Fruit fly (Drosophila melanogaster) whole organism, wandering third instar larva: ENCODE measurements around the gene SREBP.
"Not testable (repeated sequence)": the region's sequence is repeated elsewhere in the genome, so short reads cannot be mapped to it uniquely, and the experiment has no call there.

ENCODE experiments used
- Abd-B ChIP-seq: fragments of >200 bp; optimal IDR thresholded peaks from 2 replicates; lab custom pipeline; 2017; ENCODE audit warnings: missing biosample characterization, missing genetic modification characterization
- CG32264 ChIP-seq: fragments of 200-800 bp; sonication (Bioruptor generic); optimal IDR thresholded peaks from 2 replicates; lab custom pipeline; 2016; ENCODE audit warnings: missing biosample characterization, missing genetic modification characterization
- CG9705 ChIP-seq: fragments of 200-800 bp; sonication (Bioruptor generic); optimal IDR thresholded peaks from 2 replicates; lab custom pipeline; 2018; ENCODE audit warnings: missing biosample characterization, mild to moderate bottlenecking, missing genetic modification characterization
- CrebA ChIP-seq: fragments of 200-800 bp; sonication (Bioruptor generic); optimal IDR thresholded peaks from 2 replicates; lab custom pipeline; 2016; ENCODE audit warnings: missing biosample characterization, mild to moderate bottlenecking, missing genetic modification characterization, borderline replicate concordance
- Dfd ChIP-seq: fragments of >200 bp; optimal IDR thresholded peaks from 2 replicates; lab custom pipeline; 2017; ENCODE audit warnings: missing biosample characterization, missing genetic modification characterization
- Dif ChIP-seq: fragments of 200-275, 200-300 bp; sonication (Bioruptor generic); optimal IDR thresholded peaks from 2 replicates; lab custom pipeline; 2018; ENCODE audit warnings: missing biosample characterization, missing genetic modification characterization; ENCODE audit not compliant: partially characterized antibody
- GATAd ChIP-seq: sonication (Bioruptor generic); optimal IDR thresholded peaks from 2 replicates; lab custom pipeline; 2016; ENCODE audit warnings: missing biosample characterization, missing genetic modification characterization
- HLH106 ChIP-seq: fragments of 200-800 bp; optimal IDR thresholded peaks from 3 replicates; lab custom pipeline; 2019; ENCODE audit warnings: missing biosample characterization, mild to moderate bottlenecking, missing genetic modification characterization, moderate library complexity
- Hnf4 ChIP-seq: fragments of 200-800 bp; sonication (Bioruptor generic); optimal IDR thresholded peaks from 2 replicates; lab custom pipeline; 2016; ENCODE audit warnings: missing biosample characterization, mild to moderate bottlenecking, missing genetic modification characterization
- Hr78 ChIP-seq: fragments of >200 bp; optimal IDR thresholded peaks from 2 replicates; lab custom pipeline; 2017; ENCODE audit warnings: missing biosample characterization, missing genetic modification characterization
- Hr83 ChIP-seq: fragments of 200-300 bp; sonication (Bioruptor generic); optimal IDR thresholded peaks from 2 replicates; lab custom pipeline; 2016; ENCODE audit warnings: missing biosample characterization, mild to moderate bottlenecking, missing genetic modification characterization, moderate library complexity; ENCODE audit not compliant: poor library complexity, severe bottlenecking
- Jra ChIP-seq: sonication (Bioruptor generic); optimal IDR thresholded peaks from 2 replicates; lab custom pipeline; 2016; ENCODE audit warnings: missing biosample characterization, missing genetic modification characterization
- Mio ChIP-seq: sonication (Bioruptor generic); optimal IDR thresholded peaks from 2 replicates; lab custom pipeline; 2016; ENCODE audit warnings: missing biosample characterization, missing genetic modification characterization
- Myc ChIP-seq: fragments of >200 bp; optimal IDR thresholded peaks from 2 replicates; lab custom pipeline; 2017
- N ChIP-seq: fragments of >200 bp; optimal IDR thresholded peaks from 2 replicates; lab custom pipeline; 2018; ENCODE audit warnings: missing biosample characterization, missing external identifiers, missing genetic modification characterization
- OdsH ChIP-seq: fragments of 200-800 bp; sonication (Bioruptor generic); optimal IDR thresholded peaks from 2 replicates; lab custom pipeline; 2016; ENCODE audit warnings: missing biosample characterization, mild to moderate bottlenecking, missing genetic modification characterization
- Rel ChIP-seq, 2 experiments: fragments of 200-800 bp; sonication (Bioruptor generic) in 1 of 2; optimal IDR thresholded peaks; 2 replicates in 1 of 2; 3 replicates in 1 of 2; lab custom pipeline; 2016 to 2019; ENCODE audit warnings: mild to moderate bottlenecking in 2 of 2, missing biosample characterization in 2 of 2, missing genetic modification characterization in 2 of 2, moderate library complexity in 1 of 2
- Sp1 ChIP-seq: fragments of 200-800 bp; sonication (Bioruptor generic); optimal IDR thresholded peaks from 3 replicates; lab custom pipeline; 2019; ENCODE audit warnings: missing biosample characterization, mild to moderate bottlenecking, missing genetic modification characterization, moderate library complexity
- Vsx2 ChIP-seq: fragments of 200-300, 225-300 bp; sonication (Bioruptor generic); optimal IDR thresholded peaks from 2 replicates; lab custom pipeline; 2018; ENCODE audit warnings: missing biosample characterization, missing genetic modification characterization; ENCODE audit not compliant: partially characterized antibody
- brk ChIP-seq: fragments of 200-800 bp; sonication (Bioruptor generic); optimal IDR thresholded peaks from 2 replicates; lab custom pipeline; 2016; ENCODE audit warnings: missing biosample characterization, mild to moderate bottlenecking, missing genetic modification characterization
- dmrt93B ChIP-seq: fragments of 200-800 bp; sonication (Bioruptor generic); optimal IDR thresholded peaks from 2 replicates; lab custom pipeline; 2018; ENCODE audit warnings: missing biosample characterization, mild to moderate bottlenecking, missing genetic modification characterization
- dsf ChIP-seq: sonication (Bioruptor generic); optimal IDR thresholded peaks from 2 replicates; lab custom pipeline; 2016; ENCODE audit warnings: missing biosample characterization, missing genetic modification characterization, borderline replicate concordance
- ey ChIP-seq: fragments of 200-800 bp; sonication (Bioruptor generic); optimal IDR thresholded peaks from 2 replicates; lab custom pipeline; 2016; ENCODE audit warnings: missing biosample characterization, missing genetic modification characterization
- foxo ChIP-seq, 2 experiments: fragments of 200-800 bp; sonication (Bioruptor generic); optimal IDR thresholded peaks; 2 replicates in 1 of 2; 3 replicates in 1 of 2; lab custom pipeline; 2016 to 2017; ENCODE audit warnings: missing biosample characterization in 2 of 2, missing genetic modification characterization in 2 of 2
- fru ChIP-seq: fragments of 200-800 bp; sonication (Bioruptor generic); optimal IDR thresholded peaks from 3 replicates; lab custom pipeline; 2016; ENCODE audit warnings: missing biosample characterization, mild to moderate bottlenecking, missing genetic modification characterization
- h ChIP-seq: fragments of 200-800 bp; sonication (Bioruptor generic); optimal IDR thresholded peaks from 3 replicates; lab custom pipeline; 2016; ENCODE audit warnings: missing biosample characterization, mild to moderate bottlenecking, missing genetic modification characterization
- jim ChIP-seq: fragments of 175-275, 200-325 bp; sonication (Bioruptor generic); optimal IDR thresholded peaks from 2 replicates; lab custom pipeline; 2016; ENCODE audit warnings: missing biosample characterization, mild to moderate bottlenecking, missing genetic modification characterization
- lola ChIP-seq: fragments of >200 bp; optimal IDR thresholded peaks from 2 replicates; lab custom pipeline; 2017; ENCODE audit warnings: missing biosample characterization, missing genetic modification characterization
- pan ChIP-seq: fragments of >200 bp; optimal IDR thresholded peaks from 2 replicates; lab custom pipeline; 2017
- psq ChIP-seq: fragments of 200-800 bp; sonication (Bioruptor generic); optimal IDR thresholded peaks from 3 replicates; lab custom pipeline; 2017; ENCODE audit warnings: missing biosample characterization, mild to moderate bottlenecking, missing genetic modification characterization, moderate library complexity
- rgr ChIP-seq: fragments of 200-800 bp; sonication (Bioruptor generic); optimal IDR thresholded peaks from 3 replicates; lab custom pipeline; 2016; ENCODE audit warnings: missing biosample characterization, mild to moderate bottlenecking, missing genetic modification characterization
- sage ChIP-seq: fragments of 200-800 bp; sonication (Bioruptor generic); optimal IDR thresholded peaks from 2 replicates; lab custom pipeline; 2016; ENCODE audit warnings: missing biosample characterization, mild to moderate bottlenecking, missing genetic modification characterization
- sv ChIP-seq: fragments of 200-800 bp; sonication (Bioruptor generic); optimal IDR thresholded peaks from 3 replicates; lab custom pipeline; 2016; ENCODE audit warnings: missing biosample characterization, missing genetic modification characterization
- tai ChIP-seq: sonication (Bioruptor generic); optimal IDR thresholded peaks from 2 replicates; lab custom pipeline; 2016; ENCODE audit warnings: missing biosample characterization, missing genetic modification characterization
- usp ChIP-seq: fragments of >200 bp; optimal IDR thresholded peaks from 2 replicates; lab custom pipeline; 2017; ENCODE audit warnings: missing biosample characterization, missing genetic modification characterization
- woc ChIP-seq: sonication (Bioruptor generic); optimal IDR thresholded peaks from 2 replicates; lab custom pipeline; 2016; ENCODE audit warnings: missing biosample characterization, mild to moderate bottlenecking, missing genetic modification characterization

The SREBP gene

dm6 chr3L:19793438-19793998 is at the start of gene SREBP, which contains the start of the genes CG42637 and Gyc76C:
Gene SREBP, plus strand, starts transcription at chr3L:19793935.
Gene CG42637, minus strand, starts transcription at chr3L:19793569.
Gene Gyc76C, minus strand, starts transcription at chr3L:19793569.
- TF ChIP-seq Jra (no peak), brk (GFP tag; lab: Kevin White, UChicago) (peak; percentile 83), Hnf4 (no peak), Myc (no peak), GATAd (no peak), sv (GFP tag; lab: Kevin White, UChicago) (no peak), fru (GFP tag; lab: Kevin White, UChicago) (peak; percentile 14), CrebA (GFP tag; lab: Kevin White, UChicago) (no peak), Vsx2 (GFP tag; lab: Kevin White, UChicago) (no peak), Dfd (GFP tag; lab: Kevin White, UChicago) (no peak), usp (no peak), lola (GFP tag; lab: Kevin White, UChicago) (no peak), Sp1 (no peak), Hr83 (GFP tag; lab: Kevin White, UChicago) (peak; percentile 38), HLH106 (tag; lab: Kevin White, UChicago) (peak; percentile 37), tai (GFP tag; lab: Kevin White, UChicago) (no peak), pan (no peak), OdsH (GFP tag; lab: Kevin White, UChicago) (no peak), ey (GFP tag; lab: Kevin White, UChicago) (no peak), Hr78 (GFP tag; lab: Kevin White, UChicago) (no peak), foxo (GFP tag; optimal IDR thresholded peaks at IDR 0.05; lab: Kevin White, UChicago) (no peak), Mio (GFP tag; lab: Kevin White, UChicago) (no peak), Rel (GFP tag; optimal IDR thresholded peaks at IDR 0.05; lab: Kevin White, UChicago) (peak; percentile 38), Rel (tag; optimal IDR thresholded peaks at IDR 0.05; lab: Kevin White, UChicago) (peak; percentile 47), N (no peak), jim (GFP tag; lab: Kevin White, UChicago) (no peak), rgr (GFP tag; lab: Kevin White, UChicago) (peak; percentile 20), sage (GFP tag; lab: Kevin White, UChicago) (peak; percentile 85), psq (GFP tag; lab: Kevin White, UChicago) (no peak), CG32264 (no peak), Dif (GFP tag; lab: Kevin White, UChicago) (peak; percentile 52)

- TF ChIP-seq OdsH, psq, Abd-B (GFP tag; lab: Kevin White, UChicago): not testable (repeated sequence)
These were observed 44.1 kb upstream of the SREBP start, which contains the start of gene CG42638 for dm6 chr3L:19749644-19750043. Gene CG42638, minus strand, starts transcription at chr3L:19749744.

dm6 chr3L:19760109-19760508 is 33.6 kb upstream of the SREBP start, which contains the start of gene Vtld:
Gene Vtld, plus strand, starts transcription at chr3L:19760409.
- TF ChIP-seq fru (GFP tag; lab: Kevin White, UChicago); Hr78 (GFP tag; lab: Kevin White, UChicago); N: not testable (repeated sequence)

dm6 chr3L:19777279-19777960 is 16.3 kb upstream of the SREBP start:
- TF ChIP-seq GATAd = no peak
- no peak for TF ChIP-seq rgr (GFP tag; lab: Kevin White, UChicago)
- TF ChIP-seq jim (GFP tag; lab: Kevin White, UChicago) = no peak
- TF ChIP-seq dsf (GFP tag; lab: Kevin White, UChicago) = no peak
- peak; percentile 36 for TF ChIP-seq CrebA (GFP tag; lab: Kevin White, UChicago)
- no peak for TF ChIP-seq Hr83 (GFP tag; lab: Kevin White, UChicago)
- TF ChIP-seq Dif (GFP tag; lab: Kevin White, UChicago) = no peak
- no peak for TF ChIP-seq lola (GFP tag; lab: Kevin White, UChicago)
- TF ChIP-seq Dfd (GFP tag; lab: Kevin White, UChicago) = no peak
- TF ChIP-seq CG9705 = no peak
- peak; percentile 66 for TF ChIP-seq Vsx2 (GFP tag; lab: Kevin White, UChicago)
- TF ChIP-seq woc (GFP tag; lab: Kevin White, UChicago) = no peak
- no peak for TF ChIP-seq Hnf4
- TF ChIP-seq tai (GFP tag; lab: Kevin White, UChicago) = peak; percentile 34
- no peak for TF ChIP-seq Abd-B (GFP tag; lab: Kevin White, UChicago)
- TF ChIP-seq fru (GFP tag; lab: Kevin White, UChicago) = no peak
- no peak for TF ChIP-seq HLH106 (tag; lab: Kevin White, UChicago)
- TF ChIP-seq foxo (GFP tag; optimal IDR thresholded peaks at IDR 0.05; lab: Kevin White, UChicago) = no peak
- TF ChIP-seq ey (GFP tag; lab: Kevin White, UChicago) = no peak
- no peak for TF ChIP-seq psq (GFP tag; lab: Kevin White, UChicago)
- TF ChIP-seq sage (GFP tag; lab: Kevin White, UChicago) = no peak
- TF ChIP-seq Myc = no peak
- no peak for TF ChIP-seq pan
- TF ChIP-seq CG32264 = no peak
- TF ChIP-seq h = peak; percentile 11
- no peak for TF ChIP-seq dmrt93B (GFP tag; lab: Kevin White, UChicago)
- TF ChIP-seq usp = no peak
- no peak for TF ChIP-seq OdsH (GFP tag; lab: Kevin White, UChicago)
- no peak for TF ChIP-seq Mio (GFP tag; lab: Kevin White, UChicago)
- no peak for TF ChIP-seq Sp1
- peak; percentile 28 for TF ChIP-seq brk (GFP tag; lab: Kevin White, UChicago)
